Worm (Caenorhabditis elegans): Measurements from ENCODE around the gene fbxa-188.

DNA sequence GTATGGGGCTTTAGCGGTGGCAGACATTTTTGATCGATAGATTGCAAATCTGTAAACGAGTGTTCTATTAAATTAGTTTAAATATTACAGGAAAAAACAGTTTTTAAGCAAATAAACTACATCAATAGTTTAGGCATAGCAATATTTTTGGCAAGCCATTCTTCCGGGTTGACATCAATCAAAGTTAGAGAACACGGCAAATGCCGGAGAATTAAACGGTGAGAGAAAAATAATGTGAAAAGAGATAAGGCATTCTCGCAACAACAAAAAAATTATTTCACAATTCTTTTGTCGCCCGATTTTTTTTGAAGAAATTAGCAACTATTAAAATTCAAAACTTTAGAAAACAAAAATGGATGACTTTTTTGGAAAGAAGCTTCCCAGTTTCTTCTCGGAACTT is at the start of gene fbxa-188, which contains the start of gene fbxa-189:
- TF ChIP-seq ceh-62 (tag; optimal IDR thresholded peaks at IDR 0.05): no peak
- TF ChIP-seq ces-1 (GFP tag; optimal IDR thresholded peaks at IDR 0.05): no peak
- TF ChIP-seq lin-15B (tag; optimal IDR thresholded peaks at IDR 0.05): no peak
- TF ChIP-seq lin-39 (tag; optimal IDR thresholded peaks at IDR 0.05): no peak
- TF ChIP-seq cey-2 (tag; optimal IDR thresholded peaks at IDR 0.05; ENCODE audit: borderline replicate concordance, insufficient read depth): no peak
- TF ChIP-seq unc-62 (GFP tag; optimal IDR thresholded peaks at IDR 0.05 in 1 of 2): no peak
- TF ChIP-seq unc-62 (tag; optimal IDR thresholded peaks at IDR 0.05): no peak
- TF ChIP-seq unc-39 (tag; optimal IDR thresholded peaks at IDR 0.05): no peak
